Fruit fly (Drosophila melanogaster) whole organism, adult: ENCODE measurements around the gene Dus1.

Source experiments
- CG5204 ChIP-seq: fragments of 200-800 bp; sonication (Bioruptor generic); optimal IDR thresholded peaks from 2 replicates; lab custom pipeline; 2016; ENCODE audit warnings: missing biosample characterization, missing genetic modification characterization
- cic ChIP-seq: fragments of 200-800 bp; sonication (Bioruptor generic); optimal IDR thresholded peaks from 2 replicates; lab custom pipeline; 2017; ENCODE audit warnings: missing biosample characterization, mild to moderate bottlenecking, missing genetic modification characterization, moderate library complexity

- TF ChIP-seq CG5204 (GFP tag; lab: Kevin White, UChicago) (no peak), cic (GFP tag; lab: Kevin White, UChicago) (no peak)
These were observed 6.6 kb upstream of the Dus1 start, which contains the start of gene CG17078 for dm6 chr2L:278134-278533.
